Worm (Caenorhabditis elegans) whole organism, mixed stage, embryonic: Measurements from ENCODE around the gene fbxa-43.

Source experiments
- blmp-1 ChIP-seq: fragments of 150-350 bp; optimal IDR thresholded peaks from 2 replicates; lab custom pipeline; 2014; ENCODE audit warnings: missing biosample characterization, missing genetic modification characterization
- ces-1 ChIP-seq: fragments of 150-350 bp; optimal IDR thresholded peaks from 2 replicates; lab custom pipeline; 2014; ENCODE audit warnings: missing biosample characterization, missing genetic modification reagents, missing genetic modification characterization
- elt-3 ChIP-seq: fragments of 150-350 bp; optimal IDR thresholded peaks from 2 replicates; lab custom pipeline; 2014; ENCODE audit warnings: missing biosample characterization, missing genetic modification characterization
- lin-13 ChIP-seq: fragments of 150-350 bp; optimal IDR thresholded peaks from 2 replicates; lab custom pipeline; 2014; ENCODE audit warnings: missing biosample characterization, missing genetic modification characterization
- lin-32 ChIP-seq: fragments of 200-800 bp; sonication (Bioruptor generic); optimal IDR thresholded peaks from 2 replicates; lab custom pipeline; 2018; ENCODE audit warnings: mild to moderate bottlenecking, missing genetic modification characterization, missing compliant biosample characterization
- lsy-2 ChIP-seq: fragments of 150-350 bp; optimal IDR thresholded peaks from 2 replicates; lab custom pipeline; 2014; ENCODE audit warnings: missing biosample characterization, missing genetic modification characterization
- mls-2 ChIP-seq: sonication (generic microtip); optimal IDR thresholded peaks from 2 replicates; lab custom pipeline; 2016; ENCODE audit warnings: mild to moderate bottlenecking, missing genetic modification characterization, moderate library complexity, missing compliant biosample characterization
- nhr-28 ChIP-seq: fragments of 150-350 bp; optimal IDR thresholded peaks from 2 replicates; lab custom pipeline; 2014; ENCODE audit warnings: missing biosample characterization, missing genetic modification characterization
- snpc-4 ChIP-seq: fragments of 150-350 bp; optimal IDR thresholded peaks from 2 replicates; lab custom pipeline; 2014; ENCODE audit warnings: missing biosample characterization, missing genetic modification characterization
- unc-39 ChIP-seq: fragments of 150-350 bp; optimal IDR thresholded peaks from 2 replicates; lab custom pipeline; 2014; ENCODE audit warnings: missing biosample characterization, missing genetic modification characterization

DNA sequence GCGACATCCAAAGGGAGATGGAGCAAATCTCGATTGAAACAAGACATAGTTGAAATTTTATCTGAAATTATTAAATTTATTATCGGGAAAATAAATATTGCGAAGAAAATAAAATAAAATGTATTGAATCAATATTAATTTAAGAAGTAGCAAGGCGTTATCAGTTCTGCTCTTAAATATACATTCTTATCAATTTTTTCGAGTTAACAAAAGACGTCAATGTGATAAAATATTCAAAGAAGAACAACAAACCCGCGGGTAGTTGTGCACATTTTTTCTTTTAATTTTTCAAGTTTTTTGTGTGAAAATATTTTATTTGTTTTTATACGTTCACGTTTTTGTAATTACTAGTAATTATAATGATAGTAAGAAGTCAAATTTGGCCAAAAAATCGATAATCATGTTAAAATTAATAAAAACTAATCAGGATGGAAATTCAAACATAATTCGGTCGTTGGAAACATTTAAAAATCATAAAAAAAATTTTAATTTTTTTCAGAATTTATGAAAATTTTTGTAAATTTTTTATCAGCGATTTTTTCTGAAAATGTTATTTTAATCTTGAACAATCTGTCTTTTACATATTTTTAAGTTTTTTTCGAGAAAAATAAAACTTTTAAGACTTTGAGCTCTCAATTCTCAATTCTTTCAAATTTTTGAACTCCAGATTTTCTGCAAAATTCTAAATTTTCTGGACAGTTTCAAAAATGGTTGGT, 7.4 kb upstream of the fbxa-43 start, which contains the start of gene fbxa-9:
- no peak for TF ChIP-seq snpc-4
- no peak for TF ChIP-seq ces-1 (GFP tag; lab: Kevin White, UChicago)
- TF ChIP-seq mls-2 = no peak
- TF ChIP-seq lin-13 (tag; lab: Kevin White, UChicago) = no peak
- no peak for TF ChIP-seq elt-3 (tag; lab: Kevin White, UChicago)
- no peak for TF ChIP-seq nhr-28
- TF ChIP-seq blmp-1 = no peak
- TF ChIP-seq lin-32 = no peak
- no peak for TF ChIP-seq lsy-2 (tag; lab: Kevin White, UChicago)
- no peak for TF ChIP-seq unc-39 (tag; lab: Kevin White, UChicago)
